Fruit fly (Drosophila melanogaster): ENCODE measurements around the gene CG5001.

dm6 chr2L:1217892-1218473, 32.4 kb downstream of the CG5001 start:
- TF ChIP-seq CG18619 (GFP tag; optimal IDR thresholded peaks at IDR 0.05) (no peak), yki (optimal IDR thresholded peaks at IDR 0.05) (no peak), CG10979 (tag; optimal IDR thresholded peaks at IDR 0.05) (no peak)

Data from whole organism, embryonic.